Worm (Caenorhabditis elegans) whole organism, L2 larva: Measurements from ENCODE around the gene srxa-12.

ENCODE experiments used
- C34F6.9 ChIP-seq: fragments of 150-350 bp; optimal IDR thresholded peaks from 2 replicates; lab custom pipeline; 2014; ENCODE audit warnings: missing biosample characterization, missing genetic modification characterization
- F13H6.1 ChIP-seq: sonication (generic microtip); optimal IDR thresholded peaks from 2 replicates; lab custom pipeline; 2016; ENCODE audit warnings: missing genetic modification characterization, missing compliant biosample characterization
- R02D3.7 ChIP-seq: fragments of 150-350 bp; optimal IDR thresholded peaks from 2 replicates; lab custom pipeline; 2014; ENCODE audit warnings: missing biosample characterization, missing genetic modification characterization
- Y55F3AM.14 ChIP-seq: fragments of 200-800 bp; sonication (Bioruptor generic); optimal IDR thresholded peaks from 2 replicates; lab custom pipeline; 2018; ENCODE audit warnings: mild to moderate bottlenecking, missing genetic modification characterization, missing compliant biosample characterization
- ZK546.5 ChIP-seq: sonication (generic microtip); optimal IDR thresholded peaks from 2 replicates; lab custom pipeline; 2017; ENCODE audit warnings: missing biosample characterization, missing genetic modification characterization
- alr-1 ChIP-seq: fragments of 150-350 bp; optimal IDR thresholded peaks from 2 replicates; lab custom pipeline; 2014; ENCODE audit warnings: missing biosample characterization, missing genetic modification characterization
- aly-2 ChIP-seq: fragments of 150-350 bp; optimal IDR thresholded peaks from 2 replicates; lab custom pipeline; 2014; ENCODE audit warnings: missing biosample characterization, missing genetic modification characterization
- blmp-1 ChIP-seq: sonication (generic microtip); optimal IDR thresholded peaks from 2 replicates; lab custom pipeline; 2017; ENCODE audit warnings: missing genetic modification characterization, mild to moderate bottlenecking, missing compliant biosample characterization, antibody characterized with exemption, moderate library complexity; ENCODE audit not compliant: insufficient read depth
- ceh-16 ChIP-seq: fragments of 150-350 bp; optimal IDR thresholded peaks from 2 replicates; lab custom pipeline; 2014; ENCODE audit warnings: missing biosample characterization, missing genetic modification characterization
- ceh-82 ChIP-seq: fragments of 150-350 bp; optimal IDR thresholded peaks from 2 replicates; lab custom pipeline; 2014; ENCODE audit warnings: missing biosample characterization, missing genetic modification characterization
- crh-2 ChIP-seq: sonication (generic microtip); optimal IDR thresholded peaks from 2 replicates; lab custom pipeline; 2017; ENCODE audit warnings: missing biosample characterization, missing genetic modification characterization
- dmd-4 ChIP-seq: sonication (generic microtip); optimal IDR thresholded peaks from 2 replicates; lab custom pipeline; 2017; ENCODE audit warnings: missing biosample characterization, missing genetic modification characterization
- egl-27 ChIP-seq: sonication (generic microtip); optimal IDR thresholded peaks from 3 replicates; lab custom pipeline; 2017; ENCODE audit warnings: missing biosample characterization, missing genetic modification reagents, missing genetic modification characterization
- elt-3 ChIP-seq: sonication (generic microtip); optimal IDR thresholded peaks from 2 replicates; lab custom pipeline; 2017; ENCODE audit warnings: missing biosample characterization, missing genetic modification characterization
- fos-1 ChIP-seq: fragments of 150-350 bp; optimal IDR thresholded peaks from 2 replicates; lab custom pipeline; 2014; ENCODE audit warnings: missing biosample characterization, missing genetic modification characterization
- gmeb-1 ChIP-seq: fragments of 150-350 bp; optimal IDR thresholded peaks from 2 replicates; lab custom pipeline; 2014; ENCODE audit warnings: missing biosample characterization, missing genetic modification characterization
- lin-11 ChIP-seq: fragments of 150-350 bp; sonication (generic microtip); optimal IDR thresholded peaks from 2 replicates; lab custom pipeline; 2014; ENCODE audit warnings: missing biosample characterization, missing genetic modification characterization, inconsistent platforms, mixed read lengths
- lin-13 ChIP-seq: fragments of 150-350 bp; optimal IDR thresholded peaks from 2 replicates; lab custom pipeline; 2014; ENCODE audit warnings: missing biosample characterization, missing genetic modification reagents, missing genetic modification characterization
- lsy-2 ChIP-seq, 2 experiments: fragments of 150-350 bp in 1 of 2; sonication (generic microtip) in 1 of 2; optimal IDR thresholded peaks; 2 replicates each; lab custom pipeline; 2014 to 2017; ENCODE audit warnings: missing biosample characterization in 2 of 2, missing genetic modification characterization in 2 of 2
- mab-5 ChIP-seq: fragments of 150-350 bp; optimal IDR thresholded peaks from 2 replicates; lab custom pipeline; 2014; ENCODE audit warnings: missing biosample characterization, missing genetic modification characterization
- mdl-1 ChIP-seq, 2 experiments: fragments of 150-350 bp in 1 of 2; sonication (generic microtip) in 1 of 2; optimal IDR thresholded peaks; 2 replicates each; lab custom pipeline; 2017; ENCODE audit warnings: missing biosample characterization in 2 of 2, missing genetic modification characterization in 2 of 2
- nhr-10 ChIP-seq: sonication (generic microtip); optimal IDR thresholded peaks from 2 replicates; lab custom pipeline; 2017; ENCODE audit warnings: missing biosample characterization, missing genetic modification characterization
- nhr-11 ChIP-seq: fragments of 150-350 bp; optimal IDR thresholded peaks from 2 replicates; lab custom pipeline; 2014; ENCODE audit warnings: missing biosample characterization, missing genetic modification characterization
- nhr-12 ChIP-seq: fragments of 150-350 bp; optimal IDR thresholded peaks from 2 replicates; lab custom pipeline; 2014; ENCODE audit warnings: missing biosample characterization, missing genetic modification characterization
- nhr-129 ChIP-seq: fragments of 150-350 bp; optimal IDR thresholded peaks from 2 replicates; lab custom pipeline; 2014; ENCODE audit warnings: missing biosample characterization, missing genetic modification characterization
- nhr-21 ChIP-seq: fragments of 150-350 bp; optimal IDR thresholded peaks from 2 replicates; lab custom pipeline; 2014; ENCODE audit warnings: missing biosample characterization, missing genetic modification characterization
- nhr-23 ChIP-seq: fragments of 150-350 bp; optimal IDR thresholded peaks from 2 replicates; lab custom pipeline; 2014; ENCODE audit warnings: missing biosample characterization, missing genetic modification reagents, missing genetic modification characterization
- nhr-237 ChIP-seq: fragments of 150-350 bp; optimal IDR thresholded peaks from 2 replicates; lab custom pipeline; 2014; ENCODE audit warnings: missing biosample characterization, missing genetic modification characterization
- nhr-25 ChIP-seq: fragments of 150-350 bp; sonication (generic microtip); optimal IDR thresholded peaks from 3 replicates; lab custom pipeline; 2014; ENCODE audit warnings: missing biosample characterization, missing genetic modification characterization
- nhr-6 ChIP-seq: fragments of 150-350 bp; optimal IDR thresholded peaks from 2 replicates; lab custom pipeline; 2014; ENCODE audit warnings: missing biosample characterization, missing genetic modification characterization
- nhr-77 ChIP-seq: fragments of 150-350 bp; optimal IDR thresholded peaks from 2 replicates; lab custom pipeline; 2014; ENCODE audit warnings: missing biosample characterization, missing genetic modification characterization
- peb-1 ChIP-seq: fragments of 150-350 bp; optimal IDR thresholded peaks from 2 replicates; lab custom pipeline; 2014; ENCODE audit warnings: missing biosample characterization, missing genetic modification characterization
- sem-4 ChIP-seq: fragments of 150-350 bp; optimal IDR thresholded peaks from 2 replicates; lab custom pipeline; 2014; ENCODE audit warnings: missing biosample characterization, missing genetic modification reagents, missing genetic modification characterization
- skn-1 ChIP-seq: sonication (generic microtip); optimal IDR thresholded peaks from 2 replicates; lab custom pipeline; 2017; ENCODE audit warnings: missing biosample characterization, missing genetic modification characterization
- sma-3 ChIP-seq: sonication (generic microtip); optimal IDR thresholded peaks from 2 replicates; lab custom pipeline; 2016; ENCODE audit warnings: missing genetic modification reagents, missing genetic modification characterization, missing compliant biosample characterization
- sma-9 ChIP-seq, 2 experiments: fragments of 150-350 bp in 1 of 2; sonication (generic microtip) in 1 of 2; optimal IDR thresholded peaks; 2 replicates each; lab custom pipeline; 2014 to 2016; ENCODE audit warnings: missing genetic modification characterization in 2 of 2, mild to moderate bottlenecking in 1 of 2, missing biosample characterization in 1 of 2, missing compliant biosample characterization in 1 of 2, missing genetic modification reagents in 1 of 2, moderate library complexity in 1 of 2
- snpc-4 ChIP-seq: fragments of 150-350 bp; optimal IDR thresholded peaks from 2 replicates; lab custom pipeline; 2014; ENCODE audit warnings: missing biosample characterization, missing genetic modification characterization
- unc-55 ChIP-seq: fragments of 150-350 bp; sonication (generic microtip); optimal IDR thresholded peaks from 3 replicates; lab custom pipeline; 2014; ENCODE audit warnings: missing biosample characterization, missing genetic modification reagents, missing genetic modification characterization
- unc-62 ChIP-seq: fragments of 150-350 bp; optimal IDR thresholded peaks from 2 replicates; lab custom pipeline; 2014; ENCODE audit warnings: missing biosample characterization, missing genetic modification reagents, missing genetic modification characterization
- ztf-1 ChIP-seq: fragments of 200-800 bp; sonication (Bioruptor generic); conservative IDR thresholded peaks from 2 replicates; pipeline ENCODE4 v1.3.6; 2022; ENCODE audit warnings: missing genetic modification characterization, missing compliant biosample characterization
- ztf-11 ChIP-seq: sonication (generic microtip); optimal IDR thresholded peaks from 2 replicates; lab custom pipeline; 2017; ENCODE audit warnings: missing biosample characterization, missing genetic modification characterization
- ztf-4 ChIP-seq: fragments of 150-350 bp; optimal IDR thresholded peaks from 2 replicates; lab custom pipeline; 2014; ENCODE audit warnings: missing biosample characterization, missing genetic modification characterization

The srxa-12 gene

DNA sequence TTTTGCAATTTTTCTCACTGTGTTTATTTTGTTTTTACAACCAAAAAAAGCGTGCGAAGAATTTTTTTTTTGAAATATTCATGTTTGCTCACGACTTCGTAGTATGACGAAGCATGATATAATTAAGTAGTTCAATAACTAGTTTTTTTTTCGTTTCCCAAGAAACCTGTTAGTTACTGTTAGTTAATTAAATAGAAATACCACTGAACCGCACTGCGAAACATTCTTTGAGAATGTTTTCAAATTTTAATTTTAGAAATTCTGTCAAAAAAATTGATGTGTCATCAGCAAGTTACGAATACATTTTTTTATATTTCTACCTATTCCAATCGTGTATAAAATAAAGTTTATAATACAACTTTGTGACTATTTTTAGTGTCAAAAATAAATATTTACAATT lies at the start of gene srxa-12:
TSS of gene srxa-12 (plus strand) at position 301 of the 400 bp plus-strand sequence.
- TF ChIP-seq snpc-4 (tag; lab: Kevin White, UChicago) = no peak
- no peak for TF ChIP-seq egl-27 (tag; lab: Kevin White, UChicago)
- no peak for TF ChIP-seq nhr-25
- TF ChIP-seq ceh-16 = no peak
- TF ChIP-seq aly-2 (tag; lab: Kevin White, UChicago) = no peak
- no peak for TF ChIP-seq nhr-10
- no peak for TF ChIP-seq sem-4 (tag; lab: Kevin White, UChicago)
- no peak for TF ChIP-seq unc-62 (GFP tag; lab: Kevin White, UChicago)
- no peak for TF ChIP-seq sma-3 (GFP tag; lab: Kevin White, UChicago)
- no peak for TF ChIP-seq R02D3.7
- TF ChIP-seq gmeb-1 (tag; lab: Kevin White, UChicago) = no peak
- no peak for TF ChIP-seq ztf-11 (tag; lab: Kevin White, UChicago)
- TF ChIP-seq F13H6.1 (tag; lab: Kevin White, UChicago) = no peak
- TF ChIP-seq mdl-1 (tag; optimal IDR thresholded peaks at IDR 0.05; lab: Kevin White, UChicago) = no peak
- TF ChIP-seq lin-13 (GFP tag; lab: Kevin White, UChicago) = no peak
- no peak for TF ChIP-seq ZK546.5 (tag; lab: Kevin White, UChicago)

ce11 chrV:13878226-13878625 lies 48.3 kb upstream of the srxa-12 start:
- TF ChIP-seq nhr-6 (tag; lab: Kevin White, UChicago) = no peak
- peak; percentile 25 for TF ChIP-seq sma-3 (GFP tag; lab: Kevin White, UChicago)
- TF ChIP-seq C34F6.9 = no peak
- TF ChIP-seq crh-2 (tag; lab: Kevin White, UChicago) = peak; percentile 37
- no peak for TF ChIP-seq ztf-1 (GFP tag; lab: Robert Waterston, UW)
- no peak for TF ChIP-seq nhr-23 (tag; lab: Kevin White, UChicago)
- no peak for TF ChIP-seq lsy-2 (tag; optimal IDR thresholded peaks at IDR 0.05; lab: Kevin White, UChicago)
- no peak for TF ChIP-seq nhr-21 (tag; lab: Kevin White, UChicago)
- TF ChIP-seq ZK546.5 (tag; lab: Kevin White, UChicago) = no peak
- no peak for TF ChIP-seq Y55F3AM.14 (GFP tag; lab: Kevin White, UChicago)
- TF ChIP-seq sem-4 (tag; lab: Kevin White, UChicago) = no peak
- no peak for TF ChIP-seq snpc-4 (tag; lab: Kevin White, UChicago)
- TF ChIP-seq dmd-4 (tag; lab: Kevin White, UChicago) = no peak
- no peak for TF ChIP-seq egl-27 (tag; lab: Kevin White, UChicago)
- no peak for TF ChIP-seq ceh-82 (tag; lab: Kevin White, UChicago)
- no peak for TF ChIP-seq unc-62 (GFP tag; lab: Kevin White, UChicago)
- no peak for TF ChIP-seq nhr-237 (tag; lab: Kevin White, UChicago)
- TF ChIP-seq nhr-77 (tag; lab: Kevin White, UChicago) = no peak
- TF ChIP-seq mdl-1 (tag; optimal IDR thresholded peaks at IDR 0.05; lab: Kevin White, UChicago) = no peak
- no peak for TF ChIP-seq peb-1 (tag; lab: Kevin White, UChicago)
- TF ChIP-seq mab-5 (tag; lab: Kevin White, UChicago) = no peak
- no peak for TF ChIP-seq ztf-11 (tag; lab: Kevin White, UChicago)
- TF ChIP-seq aly-2 (tag; lab: Kevin White, UChicago) = no peak
- TF ChIP-seq fos-1 (tag; lab: Kevin White, UChicago) = peak; percentile 63
- no peak for TF ChIP-seq lin-13 (GFP tag; lab: Kevin White, UChicago)
- no peak for TF ChIP-seq blmp-1 (tag; lab: Kevin White, UChicago)
- no peak for TF ChIP-seq nhr-129
- no peak for TF ChIP-seq unc-55
- peak; percentile 7 for TF ChIP-seq gmeb-1 (tag; lab: Kevin White, UChicago)
- peak; percentile 30 for TF ChIP-seq nhr-25
- no peak for TF ChIP-seq lin-11
- peak; percentile 71 for TF ChIP-seq sma-9 (GFP tag; optimal IDR thresholded peaks at IDR 0.05; lab: Kevin White, UChicago)
- no peak for TF ChIP-seq sma-9 (tag; optimal IDR thresholded peaks at IDR 0.05; lab: Kevin White, UChicago)
- no peak for TF ChIP-seq elt-3 (tag; lab: Kevin White, UChicago)
- TF ChIP-seq ceh-16 = no peak
- TF ChIP-seq R02D3.7 = no peak
- no peak for TF ChIP-seq nhr-12
- no peak for TF ChIP-seq alr-1
- TF ChIP-seq ztf-4 = no peak
- TF ChIP-seq skn-1 = no peak
- TF ChIP-seq nhr-11 (tag; lab: Kevin White, UChicago) = no peak
